Comparison of ENCODE assay signal across 1 fruit fly cellular context in the genomic region with DNA sequence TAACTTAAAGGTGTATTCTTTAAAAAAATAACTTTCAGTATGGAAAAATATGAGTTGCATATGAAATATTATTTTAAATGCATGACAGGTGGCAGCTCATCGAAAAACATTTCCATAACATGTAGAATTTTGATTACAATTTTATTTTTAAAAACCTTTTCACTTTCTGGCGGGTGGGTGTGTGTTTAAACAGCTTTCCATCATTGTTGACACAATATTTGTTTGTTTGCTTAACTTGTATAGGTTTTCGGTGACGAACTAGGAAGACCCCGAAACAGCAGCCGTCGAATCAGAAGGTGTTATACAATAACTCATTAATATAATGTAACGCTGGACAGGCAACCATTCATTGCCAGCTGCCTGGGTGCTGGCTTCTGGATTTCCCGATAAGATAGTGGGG.
A peak's percentile ranks its signal among the peaks of the same experiment; 100 is the strongest.
TF ChIP-seq lines count a peak whose summit lies in the region.

No protein-coding gene starts in this region.

TF ChIP-seq in whole organism, embryonic, 481 proteins besides CTCF, POLR2A, EP300 and RAD21 (continued from another document):
- peak in 1 of 2 experiments; percentile 72 for TF ChIP-seq Pdp1 (GFP tag; optimal IDR thresholded peaks at IDR 0.05; lab: Kevin White, UChicago)
- peak; percentile 42; the same call in 2 of the 3 replicates for TF ChIP-seq ci (GFP tag; IDR thresholded peaks at IDR 0.05; lab: Robert Waterston, UW)
- no peak for TF ChIP-seq Chrac-16 (GFP tag; optimal IDR thresholded peaks at IDR 0.05; lab: Kevin White, UChicago)
- no peak for TF ChIP-seq CG3995 (GFP tag; optimal IDR thresholded peaks at IDR 0.05; lab: Kevin White, UChicago)
- peak; percentile 6 for TF ChIP-seq twi (tag; optimal IDR thresholded peaks at IDR 0.05; lab: Kevin White, UChicago)
- no peak for TF ChIP-seq wdn (GFP tag; IDR thresholded peaks at IDR 0.05; lab: Robert Waterston, UW)
- no peak for TF ChIP-seq CoRest (tag; optimal IDR thresholded peaks at IDR 0.05; lab: Kevin White, UChicago)
- TF ChIP-seq CG3726 (GFP tag; IDR thresholded peaks at IDR 0.05; lab: Robert Waterston, UW) = no peak
- TF ChIP-seq zen (tag; optimal IDR thresholded peaks at IDR 0.05; lab: Kevin White, UChicago) = no peak
- no peak for TF ChIP-seq Taf1 (GFP tag; IDR thresholded peaks at IDR 0.05; lab: Robert Waterston, UW)
- TF ChIP-seq CG34224 (GFP tag; IDR thresholded peaks at IDR 0.05; lab: Robert Waterston, UW; ENCODE audit: partially characterized antibody) = no peak
- no peak for TF ChIP-seq CG9932 (GFP tag; IDR thresholded peaks at IDR 0.05; lab: Robert Waterston, UW)
- no peak for TF ChIP-seq Fer2 (tag; optimal IDR thresholded peaks at IDR 0.05; lab: Kevin White, UChicago)
- TF ChIP-seq sim (GFP tag; IDR thresholded peaks at IDR 0.05; lab: Robert Waterston, UW) = no peak
- no peak for TF ChIP-seq Hand (GFP tag; optimal IDR thresholded peaks at IDR 0.05; lab: Kevin White, UChicago)
- TF ChIP-seq GATAe (GFP tag; conservative IDR thresholded peaks at IDR 0.05; lab: Robert Waterston, UW) = no peak
- TF ChIP-seq Trl (optimal IDR thresholded peaks at IDR 0.05; lab: Kevin White, UChicago) = no peak
- TF ChIP-seq Trl (GFP tag; optimal IDR thresholded peaks at IDR 0.05; lab: Kevin White, UChicago) = no peak
- TF ChIP-seq gfzf (GFP tag; optimal IDR thresholded peaks at IDR 0.05; lab: Kevin White, UChicago) = no peak
- no peak for TF ChIP-seq sd (tag; optimal IDR thresholded peaks at IDR 0.05; lab: Kevin White, UChicago)
- no peak for TF ChIP-seq CG13624 (GFP tag; optimal IDR thresholded peaks at IDR 0.05; lab: Kevin White, UChicago)
- no peak for TF ChIP-seq CG11696 (GFP tag; IDR thresholded peaks at IDR 0.05; lab: Robert Waterston, UW)
- no peak for TF ChIP-seq lov (optimal IDR thresholded peaks at IDR 0.05; lab: Kevin White, UChicago)
- TF ChIP-seq lov (GFP tag; IDR thresholded peaks at IDR 0.05; lab: Robert Waterston, UW) = no peak
- peak; percentile 18 for TF ChIP-seq Jarid2 (GFP tag; optimal IDR thresholded peaks at IDR 0.05; lab: Kevin White, UChicago)
- TF ChIP-seq CG14441 (GFP tag; IDR thresholded peaks at IDR 0.05; lab: Robert Waterston, UW) = no peak
- no peak for TF ChIP-seq esg (GFP tag; conservative IDR thresholded peaks at IDR 0.05; lab: Robert Waterston, UW)
- no peak for TF ChIP-seq CG1647 (GFP tag; optimal IDR thresholded peaks at IDR 0.05; lab: Kevin White, UChicago)
- no peak for TF ChIP-seq NFAT (GFP tag; IDR thresholded peaks at IDR 0.05; lab: Robert Waterston, UW)
- no peak for TF ChIP-seq Mes4 (GFP tag; optimal IDR thresholded peaks at IDR 0.05; lab: Kevin White, UChicago)
- no peak for TF ChIP-seq ewg (GFP tag; optimal IDR thresholded peaks at IDR 0.05; lab: Kevin White, UChicago)
- no peak for TF ChIP-seq CG10147 (GFP tag; optimal IDR thresholded peaks at IDR 0.05; lab: Kevin White, UChicago)
- TF ChIP-seq CG9727 (GFP tag; optimal IDR thresholded peaks at IDR 0.05; lab: Kevin White, UChicago) = peak; percentile 37
- TF ChIP-seq NC2α (GFP tag; optimal IDR thresholded peaks at IDR 0.05; lab: Kevin White, UChicago) = no peak
- TF ChIP-seq CG2678 (tag; optimal IDR thresholded peaks at IDR 0.05; lab: Kevin White, UChicago) = peak; percentile 43
- no peak for TF ChIP-seq pan (optimal IDR thresholded peaks at IDR 0.05; lab: Kevin White, UChicago)
- TF ChIP-seq pan (GFP tag; optimal IDR thresholded peaks at IDR 0.05 in 1 of 2, IDR thresholded peaks at IDR 0.05 in 1 of 2) = no peak
- no peak for TF ChIP-seq ind (GFP tag; optimal IDR thresholded peaks at IDR 0.05; lab: Kevin White, UChicago)
- TF ChIP-seq Camta (GFP tag; optimal IDR thresholded peaks at IDR 0.05; lab: Kevin White, UChicago) = no peak
- no peak for TF ChIP-seq CG10654 (GFP tag; optimal IDR thresholded peaks at IDR 0.05; lab: Kevin White, UChicago)
- no peak for TF ChIP-seq CG18011 (GFP tag; optimal IDR thresholded peaks at IDR 0.05; lab: Kevin White, UChicago)
- no peak for TF ChIP-seq unc-4 (GFP tag; IDR thresholded peaks at IDR 0.05; lab: Robert Waterston, UW; ENCODE audit: partially characterized antibody)
- TF ChIP-seq crc (GFP tag; optimal IDR thresholded peaks at IDR 0.05; lab: Kevin White, UChicago) = no peak
- no peak for TF ChIP-seq gt (GFP tag; IDR thresholded peaks at IDR 0.05; lab: Robert Waterston, UW)
- no peak for TF ChIP-seq CG43689 (GFP tag; IDR thresholded peaks at IDR 0.05; lab: Robert Waterston, UW)
- TF ChIP-seq Hey (tag; optimal IDR thresholded peaks at IDR 0.05; lab: Kevin White, UChicago) = no peak
- no peak for TF ChIP-seq Antp (GFP tag; optimal IDR thresholded peaks at IDR 0.05; lab: Kevin White, UChicago)
- no peak for TF ChIP-seq CG13424 (tag; optimal IDR thresholded peaks at IDR 0.05; lab: Kevin White, UChicago)
- no peak for TF ChIP-seq CG7963 (GFP tag; IDR thresholded peaks at IDR 0.05; lab: Robert Waterston, UW; ENCODE audit: partially characterized antibody)
- TF ChIP-seq so (GFP tag; IDR thresholded peaks at IDR 0.05; lab: Robert Waterston, UW) = no peak
- no peak for TF ChIP-seq ase (GFP tag; IDR thresholded peaks at IDR 0.05; lab: Robert Waterston, UW)
- peak; percentile 7 for TF ChIP-seq Sox100B (GFP tag; optimal IDR thresholded peaks at IDR 0.05; lab: Kevin White, UChicago)
- peak; percentile 20 for TF ChIP-seq BtbVII (GFP tag; optimal IDR thresholded peaks at IDR 0.05; lab: Kevin White, UChicago)
- no peak for TF ChIP-seq Dip2 (GFP tag; IDR thresholded peaks at IDR 0.05; lab: Robert Waterston, UW)
- no peak for TF ChIP-seq chif (GFP tag; optimal IDR thresholded peaks at IDR 0.05; lab: Kevin White, UChicago)
- peak; percentile 73 for TF ChIP-seq lbe (GFP tag; optimal IDR thresholded peaks at IDR 0.05; lab: Kevin White, UChicago)
